Fruit fly (Drosophila melanogaster) whole organism: ENCODE results near the gene tutl.

Experiments used
- CG8478 ChIP-seq: fragments of >200 bp; optimal IDR thresholded peaks from 2 replicates; lab custom pipeline; 2018; ENCODE audit warnings: inconsistent platforms
- Dll ChIP-seq: fragments of >200 bp; optimal IDR thresholded peaks from 2 replicates; lab custom pipeline; 2017
- EcR ChIP-seq, 2 experiments: fragments of >200 bp; optimal IDR thresholded peaks; 2 replicates each; lab custom pipeline; 2017; ENCODE audit warnings: missing biosample characterization in 2 of 2, missing genetic modification characterization in 2 of 2, missing genetic modification reagents in 2 of 2
- pan ChIP-seq: fragments of >200 bp; optimal IDR thresholded peaks from 2 replicates; lab custom pipeline; 2017
- psq ChIP-seq: fragments of >200 bp; optimal IDR thresholded peaks from 2 replicates; lab custom pipeline; 2017
- usp ChIP-seq: fragments of >200 bp; optimal IDR thresholded peaks from 2 replicates; lab custom pipeline; 2017; ENCODE audit warnings: missing biosample characterization, missing genetic modification characterization, mixed read lengths

The tutl gene

dm6 chr2L:4282681-4283343 lies at the start of gene tutl:
TSS of gene tutl (plus strand) at chr2L:4283148.
- TF ChIP-seq CG8478: no peak
- TF ChIP-seq psq (lab: Kevin White, UChicago): no peak
- TF ChIP-seq usp: no peak
- peak in 1 of 2 experiments; percentile 46 for TF ChIP-seq EcR (GFP tag; optimal IDR thresholded peaks at IDR 0.05; lab: Kevin White, UChicago)
- TF ChIP-seq pan (lab: Kevin White, UChicago): no peak
- peak; percentile 51 for TF ChIP-seq Dll

DNA sequence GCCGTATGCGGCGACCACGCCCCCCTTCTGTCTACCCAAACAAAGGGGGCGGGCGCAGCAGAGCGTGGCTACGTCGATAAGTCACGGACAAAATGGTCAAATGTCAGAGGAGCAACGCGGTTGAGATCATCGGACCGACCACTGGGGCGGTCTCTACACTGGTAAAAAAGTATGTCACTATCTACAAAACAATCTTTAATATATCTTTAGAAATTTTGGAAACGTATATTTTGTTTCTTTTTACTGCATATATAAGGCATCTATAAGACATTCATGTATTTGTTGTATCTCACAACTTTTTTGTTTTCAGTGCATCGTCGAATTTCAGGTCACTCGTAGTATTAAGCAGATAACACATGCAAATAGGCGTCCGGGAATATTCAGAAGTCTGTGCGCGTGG lies 41.4 kb upstream of the tutl start:
- TF ChIP-seq Dll (no peak), EcR (GFP tag; optimal IDR thresholded peaks at IDR 0.05; lab: Kevin White, UChicago) (no peak), psq (lab: Kevin White, UChicago) (no peak), CG8478 (no peak), pan (lab: Kevin White, UChicago) (no peak), usp (no peak)

dm6 chr2L:4246376-4246775 lies 36.6 kb upstream of the tutl start:
- TF ChIP-seq psq (lab: Kevin White, UChicago): no peak
- TF ChIP-seq CG8478: no peak
- no peak for TF ChIP-seq pan (lab: Kevin White, UChicago)

DNA sequence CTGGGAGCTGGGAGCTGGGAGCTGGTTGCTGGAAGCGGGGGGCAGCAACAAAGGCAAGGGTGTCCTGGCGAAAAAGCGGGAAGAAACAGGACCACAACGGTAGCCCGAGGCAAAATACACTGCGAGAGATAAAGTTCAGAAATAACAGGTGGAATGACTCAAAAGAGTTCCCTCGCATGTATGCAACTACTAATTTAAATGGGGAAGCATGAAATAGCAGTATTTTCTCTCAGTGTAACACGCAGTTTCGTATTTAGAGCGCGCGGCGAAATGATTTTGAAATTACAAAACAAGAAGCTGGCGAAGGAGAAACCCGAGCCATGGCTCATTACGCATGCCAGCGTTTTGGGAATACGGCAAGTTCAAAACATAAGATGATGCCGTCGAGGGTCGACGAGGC lies 34.6 kb upstream of the tutl start:
- TF ChIP-seq Dll (no peak), pan (lab: Kevin White, UChicago) (no peak), CG8478 (no peak), usp (no peak), EcR (GFP tag; optimal IDR thresholded peaks at IDR 0.05; lab: Kevin White, UChicago) (no peak)

dm6 chr2L:4252832-4253473 lies 30.0 kb upstream of the tutl start:
- TF ChIP-seq usp (no peak), EcR (GFP tag; optimal IDR thresholded peaks at IDR 0.05; lab: Kevin White, UChicago) (no peak), CG8478 (no peak), Dll (no peak), psq (lab: Kevin White, UChicago) (no peak), pan (lab: Kevin White, UChicago) (no peak)

DNA sequence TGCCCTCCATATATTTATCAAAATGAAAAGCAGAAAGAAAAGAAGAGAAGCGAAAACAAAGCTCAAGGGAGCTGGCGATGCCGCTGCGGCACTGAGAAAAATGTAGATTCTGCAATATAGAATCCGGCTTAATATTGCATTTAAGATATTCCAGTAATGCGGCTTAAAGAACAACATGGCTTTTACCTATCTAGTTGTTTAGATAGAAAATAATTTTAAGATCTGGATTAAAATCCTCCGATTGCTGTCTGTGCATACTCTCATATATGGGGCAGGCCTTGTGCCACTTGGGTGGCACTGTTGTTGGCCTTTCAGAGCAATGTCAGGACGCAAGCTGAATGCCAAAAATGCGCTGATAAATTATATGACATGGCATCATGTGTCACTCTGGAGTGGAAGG lies 28.0 kb upstream of the tutl start:
- TF ChIP-seq pan (lab: Kevin White, UChicago): no peak
- TF ChIP-seq Dll: no peak
- TF ChIP-seq CG8478: no peak
- TF ChIP-seq usp: no peak
- no peak for TF ChIP-seq EcR (GFP tag; optimal IDR thresholded peaks at IDR 0.05; lab: Kevin White, UChicago)
- no peak for TF ChIP-seq psq (lab: Kevin White, UChicago)

DNA sequence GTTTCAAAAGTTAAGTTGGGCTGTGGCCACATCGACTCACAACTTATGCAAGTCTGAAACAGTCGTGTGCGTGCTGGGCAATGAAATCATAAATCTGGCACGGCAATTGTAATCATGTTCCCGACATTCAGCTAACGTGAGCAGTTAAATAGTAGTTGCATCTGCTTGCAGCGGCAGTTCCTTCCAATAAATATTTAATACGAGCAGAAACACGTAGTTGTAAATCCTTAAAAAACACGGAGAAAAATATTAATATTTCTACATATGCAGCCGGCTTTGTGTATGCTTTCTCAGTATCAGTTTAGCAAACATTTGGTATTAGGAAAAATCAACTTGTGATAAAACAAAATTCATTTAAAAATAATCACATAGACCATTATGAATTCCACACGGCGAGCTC lies 25.7 kb upstream of the tutl start, which contains the start of gene CG15425:
Gene CG15425 (plus strand): TSS at position 301 of the 400 bp plus-strand sequence.
- TF ChIP-seq psq (lab: Kevin White, UChicago): no peak
- TF ChIP-seq pan (lab: Kevin White, UChicago): no peak
- TF ChIP-seq EcR (GFP tag; optimal IDR thresholded peaks at IDR 0.05; lab: Kevin White, UChicago): no peak
- no peak for TF ChIP-seq CG8478
- TF ChIP-seq Dll: no peak
- no peak for TF ChIP-seq usp

DNA sequence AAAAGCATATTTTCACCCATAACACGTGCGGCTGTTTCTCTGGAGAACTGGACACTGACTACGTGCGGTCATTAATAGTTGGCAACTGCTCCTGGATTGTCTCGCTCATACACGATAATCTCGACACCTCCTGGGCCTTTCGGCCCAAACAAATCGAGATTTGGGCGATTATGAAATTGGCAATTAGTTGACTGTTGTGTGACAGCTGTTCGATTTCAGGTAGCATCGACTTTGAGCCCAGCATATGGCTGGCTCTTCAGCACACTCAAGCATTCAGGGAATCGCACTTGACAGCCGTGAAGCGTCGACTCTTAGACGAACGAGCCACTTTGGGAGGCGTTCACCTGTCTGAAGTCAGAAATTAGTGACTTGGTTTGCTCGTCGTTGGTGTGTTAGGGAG lies 1.7 kb upstream of the tutl start, which contains the start of gene Art2:
Gene Art2 (minus strand): TSS at position 101 of the 400 bp plus-strand sequence.
- TF ChIP-seq Dll (no peak), psq (lab: Kevin White, UChicago) (no peak)

DNA sequence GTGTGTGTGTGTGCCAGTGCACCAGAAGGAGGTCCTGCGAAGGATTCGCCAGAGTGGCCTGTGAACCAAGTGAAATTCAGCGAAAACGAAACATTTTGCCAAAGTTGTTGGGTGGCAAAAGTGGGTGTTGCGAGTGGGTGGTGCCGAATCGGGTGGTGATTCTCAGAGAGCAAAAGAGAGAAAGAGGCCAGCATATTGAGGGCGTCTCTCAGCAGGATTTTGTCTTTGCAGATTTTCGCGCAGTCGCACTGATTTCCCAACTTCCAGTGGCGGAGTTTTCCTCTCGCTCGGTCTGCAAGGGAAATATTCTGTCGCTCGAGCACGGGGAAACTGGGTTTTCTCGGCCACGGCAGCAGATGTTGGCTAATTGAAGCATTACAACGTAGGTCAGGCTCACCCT lies 1.1 kb upstream of the tutl start:
- no peak for TF ChIP-seq pan (lab: Kevin White, UChicago)
- no peak for TF ChIP-seq usp

DNA sequence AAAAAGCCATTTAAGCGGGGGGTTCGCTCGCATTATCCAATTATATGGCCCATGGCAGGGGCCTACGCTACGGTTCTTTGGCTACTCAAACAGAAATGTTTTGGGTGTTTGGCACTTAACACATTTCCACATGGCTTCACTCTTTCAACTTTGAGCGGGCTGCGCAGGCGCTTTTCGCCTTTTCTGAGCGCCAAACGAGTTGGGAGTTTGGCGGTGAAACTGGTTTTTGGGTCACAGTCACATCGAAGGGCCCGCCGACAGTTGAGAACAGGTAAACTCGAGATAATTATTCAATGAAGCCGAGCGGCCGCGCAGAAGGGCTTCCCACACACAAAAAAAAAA lies 638 bp upstream of the tutl start:
- no peak for TF ChIP-seq Dll
- TF ChIP-seq CG8478: no peak
- TF ChIP-seq usp: no peak
- no peak for TF ChIP-seq psq (lab: Kevin White, UChicago)
- no peak for TF ChIP-seq EcR (GFP tag; optimal IDR thresholded peaks at IDR 0.05; lab: Kevin White, UChicago)
- no peak for TF ChIP-seq pan (lab: Kevin White, UChicago)

DNA sequence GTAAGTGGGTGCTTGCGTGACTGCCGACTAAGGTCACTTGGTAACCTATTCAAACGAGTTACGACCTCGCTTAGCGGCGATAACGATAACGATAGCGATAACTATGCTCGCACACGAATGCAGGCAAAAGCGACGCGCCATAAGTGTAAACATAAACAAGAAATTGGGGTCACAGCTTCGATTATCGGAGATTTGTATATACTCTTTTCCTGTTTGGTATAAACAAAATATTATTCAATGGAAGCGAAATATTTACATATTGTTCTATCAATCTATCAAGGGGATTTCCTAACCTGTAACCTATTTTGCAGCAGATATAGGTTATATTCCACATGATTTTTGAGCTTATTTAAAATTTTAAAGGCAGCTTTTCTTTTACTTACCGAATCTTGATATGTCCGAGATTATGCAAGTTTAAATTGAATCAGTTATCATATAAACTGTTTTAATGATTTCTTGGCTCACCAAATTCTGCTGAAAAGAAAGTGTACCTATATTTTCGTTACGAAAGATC lies 3.1 kb downstream of the tutl start:
- TF ChIP-seq CG8478 (no peak), psq (lab: Kevin White, UChicago) (no peak)

- TF ChIP-seq Dll (no peak), psq (lab: Kevin White, UChicago) (no peak), EcR (GFP tag; optimal IDR thresholded peaks at IDR 0.05; lab: Kevin White, UChicago) (no peak), usp (no peak), CG8478 (no peak), pan (lab: Kevin White, UChicago) (no peak)
Measured at dm6 chr2L:4286675-4287074, 3.7 kb downstream of the tutl start.

DNA sequence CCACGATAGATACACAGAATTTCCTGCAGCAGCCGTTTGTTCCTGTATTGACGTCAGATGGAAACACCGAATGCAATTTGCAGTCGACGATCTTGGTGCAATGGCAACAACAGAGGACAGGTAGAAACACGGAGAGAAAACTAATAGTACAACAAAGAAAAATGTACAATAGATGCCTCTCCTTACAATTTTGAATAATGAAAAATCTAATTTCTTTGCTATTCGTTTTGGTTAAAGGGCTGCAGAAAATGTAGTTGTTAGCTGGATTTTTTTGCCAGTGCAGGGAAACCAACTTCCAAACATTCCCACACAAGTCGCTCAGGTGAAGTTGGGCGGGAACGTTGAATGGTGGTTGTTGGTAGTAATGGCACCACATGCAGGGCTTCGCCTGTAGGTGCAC lies 4.1 kb downstream of the tutl start:
- no peak for TF ChIP-seq Dll
- no peak for TF ChIP-seq EcR (GFP tag; optimal IDR thresholded peaks at IDR 0.05; lab: Kevin White, UChicago)
- no peak for TF ChIP-seq usp
- no peak for TF ChIP-seq pan (lab: Kevin White, UChicago)
- no peak for TF ChIP-seq psq (lab: Kevin White, UChicago)
- no peak for TF ChIP-seq CG8478
